Fruit fly (Drosophila melanogaster) whole organism, adult: ENCODE measurements around the gene CG11929.

Source experiments
- CG5204 ChIP-seq: fragments of 200-800 bp; sonication (Bioruptor generic); optimal IDR thresholded peaks from 2 replicates; lab custom pipeline; 2016; ENCODE audit warnings: missing biosample characterization, missing genetic modification characterization
- CG7101 ChIP-seq: fragments of 200-800 bp; sonication (Bioruptor generic); optimal IDR thresholded peaks from 2 replicates; lab custom pipeline; 2018; ENCODE audit warnings: missing biosample characterization, mild to moderate bottlenecking, missing genetic modification characterization, moderate library complexity
- cic ChIP-seq: fragments of 200-800 bp; sonication (Bioruptor generic); optimal IDR thresholded peaks from 2 replicates; lab custom pipeline; 2017; ENCODE audit warnings: missing biosample characterization, mild to moderate bottlenecking, missing genetic modification characterization, moderate library complexity
- kay ChIP-seq: fragments of 200-800 bp; sonication (Bioruptor generic); peaks from one replicate; lab custom pipeline; 2016; ENCODE audit warnings: missing biosample characterization, missing genetic modification characterization, borderline replicate concordance
- tj ChIP-seq: fragments of 200-800 bp; sonication (Bioruptor generic); optimal IDR thresholded peaks from 3 replicates; lab custom pipeline; 2017; ENCODE audit warnings: missing biosample characterization, mild to moderate bottlenecking, missing genetic modification characterization, moderate library complexity

- TF ChIP-seq tj (GFP tag; lab: Kevin White, UChicago): no peak
- no peak for TF ChIP-seq CG7101
- TF ChIP-seq kay (GFP tag; lab: Kevin White, UChicago): no peak
- no peak for TF ChIP-seq CG5204
- TF ChIP-seq cic (GFP tag; lab: Kevin White, UChicago): no peak
Measured at dm6 chr2L:4698837-4699236, 16.4 kb downstream of the CG11929 start.
